Fruit fly (Drosophila melanogaster) whole organism, pupa: ENCODE results near the gene CG15399.

ENCODE experiments used
- CG10348 ChIP-seq: fragments of 200-800 bp; sonication (Bioruptor generic); IDR thresholded peaks from 2 replicates; pipeline ENCODE4 v1.3.6; 2022; ENCODE audit warnings: missing biosample characterization, missing genetic modification characterization
- CG15710 ChIP-seq: fragments of 200-800 bp; sonication (Bioruptor generic); optimal IDR thresholded peaks from 2 replicates; lab custom pipeline; 2018; ENCODE audit warnings: missing biosample characterization, mild to moderate bottlenecking, missing genetic modification characterization, moderate library complexity
- CG32121 ChIP-seq: fragments of 200-800 bp; sonication (Bioruptor generic); IDR thresholded peaks from 2 replicates; pipeline ENCODE4 v1.3.6; 2022; ENCODE audit warnings: missing biosample characterization, missing genetic modification characterization
- CG34367 ChIP-seq: fragments of 200-800 bp; sonication (Bioruptor generic); optimal IDR thresholded peaks from 2 replicates; lab custom pipeline; 2018; ENCODE audit warnings: missing biosample characterization, mild to moderate bottlenecking, missing genetic modification characterization
- CG8159 ChIP-seq: fragments of 200-800 bp; sonication (Bioruptor generic); optimal IDR thresholded peaks from 3 replicates; lab custom pipeline; 2018; ENCODE audit warnings: missing biosample characterization, mild to moderate bottlenecking, missing genetic modification characterization, moderate library complexity
- D1 ChIP-seq: fragments of 200-800 bp; sonication (Bioruptor generic); optimal IDR thresholded peaks from 2 replicates; lab custom pipeline; 2018; ENCODE audit warnings: missing biosample characterization, mild to moderate bottlenecking, missing genetic modification characterization, moderate library complexity
- Pif1A ChIP-seq: fragments of 200-800 bp; sonication (Bioruptor generic); optimal IDR thresholded peaks from 3 replicates; lab custom pipeline; 2016; ENCODE audit warnings: missing biosample characterization, missing genetic modification characterization
- Pif1B ChIP-seq: fragments of 200-800 bp; sonication (Bioruptor generic); optimal IDR thresholded peaks from 3 replicates; lab custom pipeline; 2016; ENCODE audit warnings: missing biosample characterization, missing genetic modification characterization
- fd96Ca ChIP-seq: fragments of 200-800 bp; sonication (Bioruptor generic); IDR thresholded peaks from 3 replicates; pipeline ENCODE4 v1.3.6; 2022; ENCODE audit warnings: missing biosample characterization, missing genetic modification characterization
- gl ChIP-seq: fragments of 200-800 bp; sonication (Bioruptor generic); optimal IDR thresholded peaks from 2 replicates; lab custom pipeline; 2018; ENCODE audit warnings: missing biosample characterization, mild to moderate bottlenecking, missing genetic modification characterization

- no peak for TF ChIP-seq CG8159 (tag; lab: Kevin White, UChicago)
- TF ChIP-seq Pif1B (GFP tag; lab: Kevin White, UChicago): no peak
- TF ChIP-seq CG32121: no peak
- TF ChIP-seq Pif1A (GFP tag; lab: Kevin White, UChicago): no peak
- no peak for TF ChIP-seq CG10348 (GFP tag; lab: Robert Waterston, UW)
- no peak for TF ChIP-seq fd96Ca (GFP tag; lab: Robert Waterston, UW)
- TF ChIP-seq D1: no peak
- no peak for TF ChIP-seq gl
- TF ChIP-seq CG34367: no peak
- TF ChIP-seq CG15710 (tag; lab: Kevin White, UChicago): no peak
Measured at dm6 chr2L:2810831-2811230, 39.3 kb upstream of the CG15399 start.
